Worm (Caenorhabditis elegans): ENCODE results near the gene F56D6.14.
A peak's percentile ranks its signal among the peaks of the same experiment; 100 is the strongest.

F56D6.14 gene

ce11 chrIV:3876955-3877354 is 40.5 kb upstream of the F56D6.14 start:
- TF ChIP-seq Y55F3AM.14 (GFP tag; optimal IDR thresholded peaks at IDR 0.05) (no peak), aly-2 (tag; optimal IDR thresholded peaks at IDR 0.05) (no peak), gmeb-1 (tag; optimal IDR thresholded peaks at IDR 0.05) (no peak), ztf-4 (tag; optimal IDR thresholded peaks at IDR 0.05) (no peak), mbf-1 (tag; optimal IDR thresholded peaks at IDR 0.05) (no peak), sma-9 (GFP tag; optimal IDR thresholded peaks at IDR 0.05) (no peak), sma-9 (tag; optimal IDR thresholded peaks at IDR 0.05) (no peak), skn-1 (tag; optimal IDR thresholded peaks at IDR 0.05) (no peak)

ce11 chrIV:3878283-3878938 is 39.1 kb upstream of the F56D6.14 start, which contains the start of gene F37C4.6:
Gene F37C4.6 (minus strand): TSS chrIV:3878333.
- TF ChIP-seq fos-1 (tag; optimal IDR thresholded peaks at IDR 0.05) (peak; percentile 27), C34F6.9 (tag; optimal IDR thresholded peaks at IDR 0.05) (no peak)

- TF ChIP-seq snpc-4 (tag; optimal IDR thresholded peaks at IDR 0.05) (no peak), ama-1 (optimal IDR thresholded peaks at IDR 0.05) (no peak), sma-3 (GFP tag; optimal IDR thresholded peaks at IDR 0.05) (no peak), ceh-82 (tag; optimal IDR thresholded peaks at IDR 0.05) (no peak), lin-39 (tag; optimal IDR thresholded peaks at IDR 0.05) (no peak), unc-55 (GFP tag; optimal IDR thresholded peaks at IDR 0.05) (no peak), blmp-1 (tag; optimal IDR thresholded peaks at IDR 0.05; ENCODE audit: insufficient read depth) (no peak), aly-2 (tag; optimal IDR thresholded peaks at IDR 0.05) (no peak), nhr-25 (tag; optimal IDR thresholded peaks at IDR 0.05) (no peak), lsy-2 (tag; optimal IDR thresholded peaks at IDR 0.05) (no peak), nhr-77 (tag; optimal IDR thresholded peaks at IDR 0.05) (no peak), mbf-1 (tag; optimal IDR thresholded peaks at IDR 0.05) (no peak), gmeb-1 (tag; optimal IDR thresholded peaks at IDR 0.05) (no peak), ztf-1 (GFP tag; conservative IDR thresholded peaks at IDR 0.05) (no peak), dmd-4 (tag; optimal IDR thresholded peaks at IDR 0.05) (no peak), nhr-23 (tag; optimal IDR thresholded peaks at IDR 0.05) (no peak), C34F6.9 (tag; optimal IDR thresholded peaks at IDR 0.05) (no peak)
These were observed 36.4 kb upstream of the F56D6.14 start, which contains the start of the genes F37C4.8 and oac-23 for ce11 chrIV:3881119-3881518. Gene F37C4.8 (minus strand): TSS chrIV:3881219. Gene oac-23 (plus strand): TSS chrIV:3881441.

- TF ChIP-seq unc-39 (tag; optimal IDR thresholded peaks at IDR 0.05) (no peak), nhr-6 (tag; optimal IDR thresholded peaks at IDR 0.05) (no peak), nhr-77 (tag; optimal IDR thresholded peaks at IDR 0.05) (no peak), snpc-4 (tag; optimal IDR thresholded peaks at IDR 0.05) (no peak), mdl-1 (tag; optimal IDR thresholded peaks at IDR 0.05) (no peak), dmd-4 (tag; optimal IDR thresholded peaks at IDR 0.05) (no peak), lsy-2 (tag; optimal IDR thresholded peaks at IDR 0.05) (no peak), ztf-4 (tag; optimal IDR thresholded peaks at IDR 0.05) (no peak), R02D3.7 (tag; optimal IDR thresholded peaks at IDR 0.05) (no peak), skn-1 (tag; optimal IDR thresholded peaks at IDR 0.05) (no peak), unc-55 (GFP tag; optimal IDR thresholded peaks at IDR 0.05) (no peak), zag-1 (tag; optimal IDR thresholded peaks at IDR 0.05) (no peak)
These were observed 32.1 kb upstream of the F56D6.14 start, which contains the start of gene oac-22 for ce11 chrIV:3885369-3885768. Gene oac-22 (plus strand): TSS chrIV:3885669.

ce11 chrIV:3888963-3889362 is 28.5 kb upstream of the F56D6.14 start, which contains the start of gene oac-21:
Gene oac-21 (plus strand): TSS chrIV:3889263.
- TF ChIP-seq ama-1 (optimal IDR thresholded peaks at IDR 0.05) (no peak), mbf-1 (tag; optimal IDR thresholded peaks at IDR 0.05) (no peak), nhr-23 (tag; optimal IDR thresholded peaks at IDR 0.05) (no peak), nhr-21 (tag; optimal IDR thresholded peaks at IDR 0.05) (no peak)

ce11 chrIV:3892027-3892426 is 25.5 kb upstream of the F56D6.14 start, which contains the start of gene F56D6.9:
Gene F56D6.9 (plus strand): TSS chrIV:3892327.
- TF ChIP-seq alr-1 (tag; optimal IDR thresholded peaks at IDR 0.05) (no peak), R02D3.7 (tag; optimal IDR thresholded peaks at IDR 0.05) (no peak), nhr-11 (tag; optimal IDR thresholded peaks at IDR 0.05) (no peak), sem-4 (tag; optimal IDR thresholded peaks at IDR 0.05) (no peak), ZK546.5 (tag; optimal IDR thresholded peaks at IDR 0.05) (no peak), ceh-16 (tag; optimal IDR thresholded peaks at IDR 0.05) (no peak), ztf-4 (tag; optimal IDR thresholded peaks at IDR 0.05) (no peak), lin-39 (tag; optimal IDR thresholded peaks at IDR 0.05) (no peak), nhr-23 (tag; optimal IDR thresholded peaks at IDR 0.05) (no peak), elt-1 (tag; optimal IDR thresholded peaks at IDR 0.05) (no peak), C34F6.9 (tag; optimal IDR thresholded peaks at IDR 0.05) (no peak), unc-55 (GFP tag; optimal IDR thresholded peaks at IDR 0.05) (no peak), nhr-77 (tag; optimal IDR thresholded peaks at IDR 0.05) (no peak), unc-39 (tag; optimal IDR thresholded peaks at IDR 0.05) (no peak), F13H6.1 (tag; optimal IDR thresholded peaks at IDR 0.05) (no peak), sma-9 (GFP tag; optimal IDR thresholded peaks at IDR 0.05) (no peak), sma-9 (tag; optimal IDR thresholded peaks at IDR 0.05) (no peak), crh-2 (tag; optimal IDR thresholded peaks at IDR 0.05) (no peak)

Data from whole organism, L2 larva.